Fruit fly (Drosophila melanogaster) whole organism: Measurements from ENCODE around the gene bigmax.

Experiments used
- CG8478 ChIP-seq: fragments of >200 bp; optimal IDR thresholded peaks from 2 replicates; lab custom pipeline; 2018; ENCODE audit warnings: inconsistent platforms
- Dll ChIP-seq: fragments of >200 bp; optimal IDR thresholded peaks from 2 replicates; lab custom pipeline; 2017
- EcR ChIP-seq, 2 experiments: fragments of >200 bp; optimal IDR thresholded peaks; 2 replicates each; lab custom pipeline; 2017; ENCODE audit warnings: missing biosample characterization in 2 of 2, missing genetic modification characterization in 2 of 2, missing genetic modification reagents in 2 of 2
- psq ChIP-seq: fragments of >200 bp; optimal IDR thresholded peaks from 2 replicates; lab custom pipeline; 2017

- TF ChIP-seq CG8478 (lab: Kevin White, UChicago) (no peak), psq (no peak), EcR (GFP tag; optimal IDR thresholded peaks at IDR 0.05; lab: Kevin White, UChicago) (no peak), Dll (lab: Kevin White, UChicago) (no peak)
These were observed 14.9 kb downstream of the bigmax start, which contains the start of gene CG5934 for dm6 chr3R:27273118-27274062.
